Worm (Caenorhabditis elegans): ENCODE results near the gene dhs-7.

The dhs-7 gene

ce11 chrII:7208184-7208583 is at the start of gene dhs-7:
Gene dhs-7 (minus strand): TSS chrII:7208460.
- TF ChIP-seq ref-1 (GFP tag; conservative IDR thresholded peaks at IDR 0.05) (no peak), klf-2 (GFP tag; conservative IDR thresholded peaks at IDR 0.05) (no peak), flt-1 (GFP tag; IDR thresholded peaks at IDR 0.05) (no peak), med-1 (GFP tag; optimal IDR thresholded peaks at IDR 0.05; ENCODE audit: insufficient read depth) (no peak), tab-1 (GFP tag; IDR thresholded peaks at IDR 0.05) (no peak), T22C8.4 (GFP tag; IDR thresholded peaks at IDR 0.05) (no peak), ztf-23 (GFP tag; IDR thresholded peaks at IDR 0.05) (no peak), ztf-29 (GFP tag; IDR thresholded peaks at IDR 0.05) (no peak), cog-1 (tag; optimal IDR thresholded peaks at IDR 0.05) (no peak)

ce11 chrII:7255614-7256162 is 47.4 kb upstream of the dhs-7 start, which contains the start of gene F32A5.8:
Gene F32A5.8 (plus strand): TSS chrII:7256112.
- no peak for TF ChIP-seq med-1 (GFP tag; optimal IDR thresholded peaks at IDR 0.05; ENCODE audit: insufficient read depth)
- TF ChIP-seq flt-1 (GFP tag; IDR thresholded peaks at IDR 0.05): no peak
- no peak for TF ChIP-seq ztf-23 (GFP tag; IDR thresholded peaks at IDR 0.05)
- TF ChIP-seq cog-1 (tag; optimal IDR thresholded peaks at IDR 0.05): no peak
- TF ChIP-seq ref-1 (GFP tag; conservative IDR thresholded peaks at IDR 0.05): no peak
- no peak for TF ChIP-seq T22C8.4 (GFP tag; IDR thresholded peaks at IDR 0.05)
- TF ChIP-seq klf-2 (GFP tag; conservative IDR thresholded peaks at IDR 0.05): no peak
- TF ChIP-seq tab-1 (GFP tag; IDR thresholded peaks at IDR 0.05): no peak
- TF ChIP-seq ztf-29 (GFP tag; IDR thresholded peaks at IDR 0.05): no peak

- TF ChIP-seq ztf-23 (GFP tag; IDR thresholded peaks at IDR 0.05) (no peak), T22C8.4 (GFP tag; IDR thresholded peaks at IDR 0.05) (no peak), med-1 (GFP tag; optimal IDR thresholded peaks at IDR 0.05; ENCODE audit: insufficient read depth) (no peak), klf-2 (GFP tag; conservative IDR thresholded peaks at IDR 0.05) (no peak), ref-1 (GFP tag; conservative IDR thresholded peaks at IDR 0.05) (no peak)
Observed at ce11 chrII:7253073-7253472, 44.8 kb upstream of the dhs-7 start, which contains the start of gene lsm-4. Gene lsm-4 (minus strand): TSS chrII:7253163.

- TF ChIP-seq T22C8.4 (GFP tag; IDR thresholded peaks at IDR 0.05): no peak
- no peak for TF ChIP-seq med-1 (GFP tag; optimal IDR thresholded peaks at IDR 0.05; ENCODE audit: insufficient read depth)
- no peak for TF ChIP-seq tab-1 (GFP tag; IDR thresholded peaks at IDR 0.05)
- no peak for TF ChIP-seq ref-1 (GFP tag; conservative IDR thresholded peaks at IDR 0.05)
- TF ChIP-seq ztf-23 (GFP tag; IDR thresholded peaks at IDR 0.05): no peak
- TF ChIP-seq ztf-29 (GFP tag; IDR thresholded peaks at IDR 0.05): no peak
- no peak for TF ChIP-seq flt-1 (GFP tag; IDR thresholded peaks at IDR 0.05)
- no peak for TF ChIP-seq cog-1 (tag; optimal IDR thresholded peaks at IDR 0.05)
- TF ChIP-seq klf-2 (GFP tag; conservative IDR thresholded peaks at IDR 0.05): no peak
Observed at ce11 chrII:7251978-7252377, 43.7 kb upstream of the dhs-7 start, which contains the start of the genes prx-13 and ada-2. Gene prx-13 (minus strand): TSS chrII:7252015. Gene ada-2 (plus strand): TSS chrII:7252259.

- TF ChIP-seq klf-2 (GFP tag; conservative IDR thresholded peaks at IDR 0.05): no peak
- TF ChIP-seq med-1 (GFP tag; optimal IDR thresholded peaks at IDR 0.05; ENCODE audit: insufficient read depth): no peak
- TF ChIP-seq ztf-29 (GFP tag; IDR thresholded peaks at IDR 0.05): no peak
- TF ChIP-seq tab-1 (GFP tag; IDR thresholded peaks at IDR 0.05): no peak
- TF ChIP-seq ztf-23 (GFP tag; IDR thresholded peaks at IDR 0.05): no peak
- no peak for TF ChIP-seq T22C8.4 (GFP tag; IDR thresholded peaks at IDR 0.05)
- no peak for TF ChIP-seq ref-1 (GFP tag; conservative IDR thresholded peaks at IDR 0.05)
- TF ChIP-seq cog-1 (tag; optimal IDR thresholded peaks at IDR 0.05): no peak
- no peak for TF ChIP-seq flt-1 (GFP tag; IDR thresholded peaks at IDR 0.05)
Observed at ce11 chrII:7245576-7245975, 37.3 kb upstream of the dhs-7 start, which contains the start of gene skpo-3. Gene skpo-3 (plus strand): TSS chrII:7245876.

ce11 chrII:7242754-7243153 is 34.5 kb upstream of the dhs-7 start:
- no peak for TF ChIP-seq med-1 (GFP tag; optimal IDR thresholded peaks at IDR 0.05; ENCODE audit: insufficient read depth)
- no peak for TF ChIP-seq klf-2 (GFP tag; conservative IDR thresholded peaks at IDR 0.05)
- no peak for TF ChIP-seq ztf-23 (GFP tag; IDR thresholded peaks at IDR 0.05)
- no peak for TF ChIP-seq ref-1 (GFP tag; conservative IDR thresholded peaks at IDR 0.05)
- TF ChIP-seq cog-1 (tag; optimal IDR thresholded peaks at IDR 0.05): no peak
- no peak for TF ChIP-seq flt-1 (GFP tag; IDR thresholded peaks at IDR 0.05)
- TF ChIP-seq tab-1 (GFP tag; IDR thresholded peaks at IDR 0.05): no peak
- TF ChIP-seq T22C8.4 (GFP tag; IDR thresholded peaks at IDR 0.05): no peak
- no peak for TF ChIP-seq ztf-29 (GFP tag; IDR thresholded peaks at IDR 0.05)

ce11 chrII:7239705-7240104 is 31.4 kb upstream of the dhs-7 start:
- TF ChIP-seq T22C8.4 (GFP tag; IDR thresholded peaks at IDR 0.05) (no peak), tab-1 (GFP tag; IDR thresholded peaks at IDR 0.05) (no peak), cog-1 (tag; optimal IDR thresholded peaks at IDR 0.05) (no peak), ztf-29 (GFP tag; IDR thresholded peaks at IDR 0.05) (no peak), med-1 (GFP tag; optimal IDR thresholded peaks at IDR 0.05; ENCODE audit: insufficient read depth) (no peak), klf-2 (GFP tag; conservative IDR thresholded peaks at IDR 0.05) (no peak)

ce11 chrII:7238791-7239190 is 30.5 kb upstream of the dhs-7 start:
- TF ChIP-seq ztf-29 (GFP tag; IDR thresholded peaks at IDR 0.05): no peak
- no peak for TF ChIP-seq flt-1 (GFP tag; IDR thresholded peaks at IDR 0.05)
- no peak for TF ChIP-seq T22C8.4 (GFP tag; IDR thresholded peaks at IDR 0.05)
- no peak for TF ChIP-seq klf-2 (GFP tag; conservative IDR thresholded peaks at IDR 0.05)
- no peak for TF ChIP-seq tab-1 (GFP tag; IDR thresholded peaks at IDR 0.05)
- no peak for TF ChIP-seq ref-1 (GFP tag; conservative IDR thresholded peaks at IDR 0.05)
- no peak for TF ChIP-seq ztf-23 (GFP tag; IDR thresholded peaks at IDR 0.05)
- no peak for TF ChIP-seq cog-1 (tag; optimal IDR thresholded peaks at IDR 0.05)
- no peak for TF ChIP-seq med-1 (GFP tag; optimal IDR thresholded peaks at IDR 0.05; ENCODE audit: insufficient read depth)

- TF ChIP-seq cog-1 (tag; optimal IDR thresholded peaks at IDR 0.05): no peak
- TF ChIP-seq med-1 (GFP tag; optimal IDR thresholded peaks at IDR 0.05; ENCODE audit: insufficient read depth): no peak
- no peak for TF ChIP-seq klf-2 (GFP tag; conservative IDR thresholded peaks at IDR 0.05)
- no peak for TF ChIP-seq flt-1 (GFP tag; IDR thresholded peaks at IDR 0.05)
- TF ChIP-seq ref-1 (GFP tag; conservative IDR thresholded peaks at IDR 0.05): no peak
- no peak for TF ChIP-seq tab-1 (GFP tag; IDR thresholded peaks at IDR 0.05)
- TF ChIP-seq T22C8.4 (GFP tag; IDR thresholded peaks at IDR 0.05): no peak
- TF ChIP-seq ztf-23 (GFP tag; IDR thresholded peaks at IDR 0.05): no peak
- TF ChIP-seq ztf-29 (GFP tag; IDR thresholded peaks at IDR 0.05): no peak
Observed at ce11 chrII:7238248-7238647, 30.0 kb upstream of the dhs-7 start, which contains the start of gene aqp-1. Gene aqp-1 (minus strand): TSS chrII:7238349.
